Fruit fly (Drosophila melanogaster) whole organism: Measurements from ENCODE around the gene MED22.

Experiments
- psq ChIP-seq: fragments of >200 bp; optimal IDR thresholded peaks from 2 replicates; lab custom pipeline; 2017
- usp ChIP-seq: fragments of >200 bp; optimal IDR thresholded peaks from 2 replicates; lab custom pipeline; 2017; ENCODE audit warnings: missing biosample characterization, missing genetic modification characterization, mixed read lengths

DNA sequence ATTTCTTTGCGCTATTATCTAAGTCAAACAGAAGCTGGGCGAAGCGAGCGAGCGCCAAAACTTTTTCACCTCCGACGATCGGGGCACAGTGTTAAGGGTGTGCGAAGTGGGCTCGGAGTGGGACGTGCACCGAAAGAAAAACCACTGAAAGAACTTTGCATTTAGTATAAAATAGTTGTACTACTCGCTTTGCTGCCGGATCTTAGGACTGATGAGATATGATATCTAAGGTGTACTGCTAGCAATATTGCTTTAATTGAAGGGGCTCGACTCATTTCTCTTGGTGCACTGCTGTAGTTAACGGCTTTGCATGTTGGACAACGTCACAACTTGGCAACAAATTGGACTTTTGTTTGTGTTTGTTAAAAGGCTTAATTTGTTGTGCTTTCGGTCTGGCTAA is 25.9 kb downstream of the MED22 start:
- TF ChIP-seq psq (lab: Kevin White, UChicago), result no peak
- no peak for TF ChIP-seq usp (GFP tag; lab: Kevin White, UChicago)
